Worm (Caenorhabditis elegans) whole organism, midembryonic: ENCODE measurements around the gene F44E7.4.

Source experiments
- cog-1 ChIP-seq: sonication (generic microtip); optimal IDR thresholded peaks from 2 replicates; lab custom pipeline; 2016; ENCODE audit warnings: missing genetic modification characterization, missing compliant biosample characterization
- flt-1 ChIP-seq: fragments of 200-800 bp; sonication (Bioruptor generic); IDR thresholded peaks from 2 replicates; pipeline ENCODE4 v1.3.6; 2022; ENCODE audit warnings: missing genetic modification characterization, missing compliant biosample characterization
- klf-2 ChIP-seq: fragments of 200-800 bp; sonication (Bioruptor generic); conservative IDR thresholded peaks from 2 replicates; pipeline ENCODE4 v1.3.6; 2022; ENCODE audit warnings: missing genetic modification reagents, missing genetic modification characterization, missing compliant biosample characterization
- ref-1 ChIP-seq: fragments of 200-800 bp; sonication (Bioruptor generic); conservative IDR thresholded peaks from 2 replicates; pipeline ENCODE4 v1.3.6; 2022; ENCODE audit warnings: missing genetic modification reagents, missing genetic modification characterization, missing compliant biosample characterization
- ztf-23 ChIP-seq: fragments of 200-800 bp; sonication (Bioruptor generic); IDR thresholded peaks from 2 replicates; pipeline ENCODE4 v1.3.6; 2022; ENCODE audit warnings: missing genetic modification reagents, missing genetic modification characterization, missing compliant biosample characterization
- ztf-29 ChIP-seq: fragments of 200-800 bp; sonication (Bioruptor generic); IDR thresholded peaks from 2 replicates; pipeline ENCODE4 v1.3.6; 2022; ENCODE audit warnings: missing genetic modification reagents, missing genetic modification characterization, missing compliant biosample characterization

- no peak for TF ChIP-seq klf-2 (GFP tag; lab: Robert Waterston, UW)
- TF ChIP-seq ztf-23 (GFP tag; lab: Robert Waterston, UW) = no peak
- TF ChIP-seq ref-1 = no peak
- no peak for TF ChIP-seq flt-1 (GFP tag; lab: Robert Waterston, UW)
- TF ChIP-seq cog-1 (tag; lab: Kevin White, UChicago) = no peak
- no peak for TF ChIP-seq ztf-29 (GFP tag; lab: Robert Waterston, UW)
Observed at ce11 chrV:5739438-5739837, 37.3 kb downstream of the F44E7.4 start.
